Fruit fly (Drosophila melanogaster) whole organism, pupa: ENCODE measurements around the gene CG11134.

Experiments
- CG10348 ChIP-seq: fragments of 200-800 bp; sonication (Bioruptor generic); IDR thresholded peaks from 2 replicates; pipeline ENCODE4 v1.3.6; 2022; ENCODE audit warnings: missing biosample characterization, missing genetic modification characterization
- CG12605 ChIP-seq: fragments of 200-800 bp; sonication (Bioruptor generic); IDR thresholded peaks from 2 replicates; pipeline ENCODE4 v1.3.6; 2022; ENCODE audit warnings: missing biosample characterization, missing genetic modification characterization
- CG13204 ChIP-seq: fragments of 200-800 bp; sonication (Bioruptor generic); optimal IDR thresholded peaks from 2 replicates; lab custom pipeline; 2018; ENCODE audit warnings: missing biosample characterization, mild to moderate bottlenecking, missing genetic modification characterization, moderate library complexity
- CG17806 ChIP-seq: fragments of 200-800 bp; sonication (Bioruptor generic); optimal IDR thresholded peaks from 2 replicates; lab custom pipeline; 2018; ENCODE audit warnings: missing biosample characterization, mild to moderate bottlenecking, missing genetic modification characterization, moderate library complexity
- CG32121 ChIP-seq: fragments of 200-800 bp; sonication (Bioruptor generic); IDR thresholded peaks from 2 replicates; pipeline ENCODE4 v1.3.6; 2022; ENCODE audit warnings: missing biosample characterization, missing genetic modification characterization
- CG4496 ChIP-seq: fragments of 200-800 bp; sonication (Bioruptor generic); IDR thresholded peaks from 3 replicates; pipeline ENCODE4 v1.3.6; 2022; ENCODE audit warnings: missing biosample characterization, missing genetic modification characterization
- CG8159 ChIP-seq: fragments of 200-800 bp; sonication (Bioruptor generic); optimal IDR thresholded peaks from 3 replicates; lab custom pipeline; 2018; ENCODE audit warnings: missing biosample characterization, mild to moderate bottlenecking, missing genetic modification characterization, moderate library complexity
- CG8301 ChIP-seq: fragments of 200-800 bp; sonication (Bioruptor generic); optimal IDR thresholded peaks from 2 replicates; lab custom pipeline; 2018; ENCODE audit warnings: missing biosample characterization, mild to moderate bottlenecking, missing genetic modification characterization
- CG9948 ChIP-seq: fragments of 200-800 bp; sonication (Bioruptor generic); optimal IDR thresholded peaks from 2 replicates; lab custom pipeline; 2018; ENCODE audit warnings: missing biosample characterization, mild to moderate bottlenecking, missing genetic modification characterization, moderate library complexity
- fd96Ca ChIP-seq: fragments of 200-800 bp; sonication (Bioruptor generic); IDR thresholded peaks from 3 replicates; pipeline ENCODE4 v1.3.6; 2022; ENCODE audit warnings: missing biosample characterization, missing genetic modification characterization
- rn ChIP-seq: fragments of 200-800 bp; sonication (Bioruptor generic); IDR thresholded peaks from 2 replicates; pipeline ENCODE4 v1.3.6; 2022; ENCODE audit warnings: missing biosample characterization, missing genetic modification characterization

- TF ChIP-seq CG9948 (tag; lab: Kevin White, UChicago) (no peak), CG17806 (tag; lab: Kevin White, UChicago) (no peak), CG32121 (GFP tag; lab: Robert Waterston, UW) (no peak), CG12605 (no peak), fd96Ca (GFP tag; lab: Robert Waterston, UW) (no peak), CG8301 (no peak), CG4496 (GFP tag; lab: Robert Waterston, UW) (no peak), CG8159 (tag; lab: Kevin White, UChicago) (no peak), CG13204 (GFP tag; lab: Kevin White, UChicago) (no peak), CG10348 (GFP tag; lab: Robert Waterston, UW) (no peak), rn (GFP tag; lab: Robert Waterston, UW) (no peak)
These were observed 27.5 kb downstream of the CG11134 start for dm6 chrX:13765217-13765616.
